Fruit fly (Drosophila melanogaster): ENCODE measurements around the gene CG42656.

dm6 chr3R:7491453-7491853 lies 1.6 kb downstream of the CG42656 start:
- TF ChIP-seq dsx (GFP tag; optimal IDR thresholded peaks at IDR 0.05; ENCODE audit: poor library complexity, severe bottlenecking) = no peak
- no peak for TF ChIP-seq CG8632 (GFP tag; optimal IDR thresholded peaks at IDR 0.05)
- TF ChIP-seq fd85E (GFP tag; optimal IDR thresholded peaks at IDR 0.05) = peak; percentile 16
- TF ChIP-seq CG34406 (GFP tag; optimal IDR thresholded peaks at IDR 0.05) = no peak
- TF ChIP-seq fd59A (GFP tag; optimal IDR thresholded peaks at IDR 0.05) = no peak
- TF ChIP-seq CG15336 (GFP tag; IDR thresholded peaks at IDR 0.05) = 0 out of 2 replicates have a peak, but pooled peaks have one; percentile 6
- TF ChIP-seq CG11762 (GFP tag; optimal IDR thresholded peaks at IDR 0.05; ENCODE audit: insufficient read depth) = no peak
- TF ChIP-seq esn (GFP tag; optimal IDR thresholded peaks at IDR 0.05) = no peak
- TF ChIP-seq dac (GFP tag; optimal IDR thresholded peaks at IDR 0.05) = no peak
- no peak for TF ChIP-seq Lpt (GFP tag; optimal IDR thresholded peaks at IDR 0.05)
- no peak for TF ChIP-seq Eip78C (GFP tag)
- no peak for TF ChIP-seq Hr39 (GFP tag; optimal IDR thresholded peaks at IDR 0.05)
- no peak for TF ChIP-seq Eip93F (GFP tag; optimal IDR thresholded peaks at IDR 0.05)
